Fruit fly (Drosophila melanogaster): Measurements from ENCODE around the gene GMF.

The GMF gene

DNA sequence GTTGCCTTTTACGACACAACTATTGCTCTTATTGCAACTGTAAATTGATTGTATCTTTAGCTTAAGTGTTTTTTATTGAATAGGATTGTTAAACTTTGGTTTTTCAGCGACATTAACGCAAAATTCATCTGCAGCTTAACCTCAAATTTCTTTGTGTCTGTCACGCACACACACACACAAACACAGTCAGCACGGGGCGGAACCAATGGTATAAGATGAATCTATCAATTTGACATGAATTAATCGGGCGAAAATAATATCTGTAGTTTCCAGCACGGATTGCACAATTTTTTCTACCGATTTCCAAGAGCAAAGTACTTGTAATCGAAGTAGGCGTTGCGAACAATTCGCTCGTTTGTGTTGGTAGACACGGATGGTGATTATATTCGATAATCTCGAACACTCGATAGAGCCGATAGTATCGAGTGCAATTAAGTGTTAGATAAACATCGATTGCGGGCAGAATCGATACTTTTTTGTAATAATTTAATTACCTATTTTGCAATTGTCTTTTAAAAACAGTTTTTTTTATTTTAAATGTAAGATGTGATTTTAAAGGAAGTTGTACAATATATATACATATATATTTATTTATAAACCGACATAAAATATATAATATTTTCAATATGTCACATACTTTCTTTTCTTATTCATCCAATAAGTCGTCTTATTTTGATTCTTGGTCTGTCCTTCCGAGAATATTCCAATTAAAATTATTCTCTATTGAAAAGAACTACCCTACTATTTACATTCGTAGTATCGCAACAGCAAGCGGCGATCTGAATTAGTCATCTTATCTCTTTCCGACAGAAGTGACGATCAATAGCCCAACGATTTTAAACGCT lies 45.3 kb downstream of the GMF start, which contains the start of the genes PRL-1 and EndoGI (continued):
- TF ChIP-seq Eip74EF (GFP tag; optimal IDR thresholded peaks at IDR 0.05) (peak in 1 of 2 experiments; percentile 79), Hr51 (GFP tag; optimal IDR thresholded peaks at IDR 0.05) (peak; percentile 12 to 90), Xrp1 (GFP tag; IDR thresholded peaks at IDR 0.05) (peak; percentile 77), nau (GFP tag; optimal IDR thresholded peaks at IDR 0.05) (no peak), Trl (optimal IDR thresholded peaks at IDR 0.05) (no peak), Trl (GFP tag; optimal IDR thresholded peaks at IDR 0.05) (no peak), bsh (GFP tag; optimal IDR thresholded peaks at IDR 0.05) (peak in 1 of 2 experiments; percentile 84), cas (GFP tag; IDR thresholded peaks at IDR 0.05) (0 out of 2 replicates have a peak, but pooled peaks have one; percentile 44), nmo (GFP tag; optimal IDR thresholded peaks at IDR 0.05) (peak; percentile 82), Mrtf (GFP tag; IDR thresholded peaks at IDR 0.05) (no peak), Ravus (GFP tag; IDR thresholded peaks at IDR 0.05) (peak; percentile 37; the same call in 1 of the 2 replicates), emc (GFP tag; optimal IDR thresholded peaks at IDR 0.05) (no peak), CG9876 (GFP tag; optimal IDR thresholded peaks at IDR 0.05) (no peak), da (GFP tag; optimal IDR thresholded peaks at IDR 0.05) (no peak), knrl (GFP tag; IDR thresholded peaks at IDR 0.05; ENCODE audit: partially characterized antibody) (peak; percentile 99), ttk (GFP tag; IDR thresholded peaks at IDR 0.05) (peak; percentile 26; the same call in 1 of the 2 replicates), CG30403 (GFP tag; optimal IDR thresholded peaks at IDR 0.05) (peak; percentile 71), CG10274 (GFP tag; optimal IDR thresholded peaks at IDR 0.05) (no peak), Mad (GFP tag; optimal IDR thresholded peaks at IDR 0.05) (peak; percentile 29), Usf (GFP tag; optimal IDR thresholded peaks at IDR 0.05) (no peak), Ssrp (tag; optimal IDR thresholded peaks at IDR 0.05) (peak; percentile 54), eve (GFP tag; optimal IDR thresholded peaks at IDR 0.05) (no peak), CG5180 (GFP tag; optimal IDR thresholded peaks at IDR 0.05) (peak; percentile 29), exex (tag; optimal IDR thresholded peaks at IDR 0.05) (peak; percentile 71), CG9932 (GFP tag; IDR thresholded peaks at IDR 0.05) (peak; percentile 80; the same call in 1 of the 2 replicates), fd3F (GFP tag; optimal IDR thresholded peaks at IDR 0.05) (peak; percentile 83), CG10654 (GFP tag; optimal IDR thresholded peaks at IDR 0.05) (peak; percentile 65), CG15514 (GFP tag; optimal IDR thresholded peaks at IDR 0.05) (peak; percentile 74), run (tag; optimal IDR thresholded peaks at IDR 0.05) (no peak), CG12219 (GFP tag; optimal IDR thresholded peaks at IDR 0.05) (no peak), C15 (GFP tag; IDR thresholded peaks at IDR 0.05) (0 out of 3 replicates have a peak, but pooled peaks have one; percentile 65), ERR (GFP tag; optimal IDR thresholded peaks at IDR 0.05) (no peak), sens-2 (GFP tag; IDR thresholded peaks at IDR 0.05) (peak; percentile 57; the same call in 1 of the 2 replicates), CG9727 (GFP tag; optimal IDR thresholded peaks at IDR 0.05) (peak; percentile 71), ranshi (GFP tag; IDR thresholded peaks at IDR 0.05) (peak; percentile 78; the same call in 1 of the 2 replicates), Ets65A (GFP tag) (peak; percentile 66), Hr78 (GFP tag; optimal IDR thresholded peaks at IDR 0.05) (peak in 1 of 2 experiments; percentile 26), nom (GFP tag; optimal IDR thresholded peaks at IDR 0.05) (peak; percentile 66), Asciz (GFP tag; optimal IDR thresholded peaks at IDR 0.05) (no peak), CG12155 (GFP tag; optimal IDR thresholded peaks at IDR 0.05) (peak; percentile 58), p53 (GFP tag; optimal IDR thresholded peaks at IDR 0.05) (no peak), onecut (GFP tag; IDR thresholded peaks at IDR 0.05) (peak; percentile 60), CG14710 (tag; optimal IDR thresholded peaks at IDR 0.05) (peak; percentile 83), CG9609 (GFP tag; optimal IDR thresholded peaks at IDR 0.05) (peak; percentile 8), so (GFP tag; IDR thresholded peaks at IDR 0.05) (peak; percentile 79), CG2116 (GFP tag; optimal IDR thresholded peaks at IDR 0.05) (peak; percentile 83), pb (GFP tag; optimal IDR thresholded peaks at IDR 0.05) (no peak), CG1529 (GFP tag; optimal IDR thresholded peaks at IDR 0.05) (peak; percentile 4)

All from whole organism, embryonic.